Fruit fly (Drosophila melanogaster): ENCODE data around the gene CG13930.

dm6 chr3L:1626924-1627323, 45.6 kb downstream of the CG13930 start:
- TF ChIP-seq Snoo (tag; optimal IDR thresholded peaks at IDR 0.05) (no peak), fd96Ca (GFP tag; IDR thresholded peaks at IDR 0.05) (no peak), CG4496 (GFP tag; IDR thresholded peaks at IDR 0.05) (no peak), CG14655 (GFP tag; optimal IDR thresholded peaks at IDR 0.05) (no peak), CG8159 (tag; optimal IDR thresholded peaks at IDR 0.05) (no peak), rn (GFP tag; IDR thresholded peaks at IDR 0.05) (no peak), CG17806 (tag; optimal IDR thresholded peaks at IDR 0.05) (no peak)
